Worm (Caenorhabditis elegans) whole organism, late embryonic: ENCODE data around the gene F11A10.6.

Experiments
- T23F11.4 ChIP-seq: fragments of 200-800 bp; sonication (Bioruptor generic); optimal IDR thresholded peaks from 2 replicates; lab custom pipeline; 2018; ENCODE audit warnings: mild to moderate bottlenecking, missing genetic modification characterization, missing compliant biosample characterization
- Y22D7AL.16 ChIP-seq: sonication (generic microtip); optimal IDR thresholded peaks from 2 replicates; lab custom pipeline; 2016; ENCODE audit warnings: missing genetic modification characterization, missing compliant biosample characterization
- ahr-1 ChIP-seq: sonication (generic microtip); optimal IDR thresholded peaks from 2 replicates; lab custom pipeline; 2016; ENCODE audit warnings: missing genetic modification characterization, missing compliant biosample characterization
- ceh-9 ChIP-seq: sonication (generic microtip); optimal IDR thresholded peaks from 2 replicates; lab custom pipeline; 2016; ENCODE audit warnings: mild to moderate bottlenecking, missing genetic modification characterization, inconsistent platforms, missing compliant biosample characterization
- fkh-10 ChIP-seq: fragments of 150-350 bp; optimal IDR thresholded peaks from 2 replicates; lab custom pipeline; 2014; ENCODE audit warnings: missing biosample characterization, missing genetic modification reagents, missing genetic modification characterization
- hlh-15 ChIP-seq: sonication (generic microtip); optimal IDR thresholded peaks from 2 replicates; lab custom pipeline; 2016; ENCODE audit warnings: missing genetic modification characterization, missing compliant biosample characterization
- nfya-1 ChIP-seq: sonication (generic microtip); optimal IDR thresholded peaks from 2 replicates; lab custom pipeline; 2017; ENCODE audit warnings: missing genetic modification characterization, mild to moderate bottlenecking, missing compliant biosample characterization, antibody characterized with exemption, moderate library complexity
- nhr-232 ChIP-seq: sonication (generic microtip); optimal IDR thresholded peaks from 2 replicates; lab custom pipeline; 2016; ENCODE audit warnings: missing genetic modification characterization, missing compliant biosample characterization
- pax-1 ChIP-seq: fragments of 150-350 bp; optimal IDR thresholded peaks from 2 replicates; lab custom pipeline; 2014; ENCODE audit warnings: missing biosample characterization, missing genetic modification characterization

DNA sequence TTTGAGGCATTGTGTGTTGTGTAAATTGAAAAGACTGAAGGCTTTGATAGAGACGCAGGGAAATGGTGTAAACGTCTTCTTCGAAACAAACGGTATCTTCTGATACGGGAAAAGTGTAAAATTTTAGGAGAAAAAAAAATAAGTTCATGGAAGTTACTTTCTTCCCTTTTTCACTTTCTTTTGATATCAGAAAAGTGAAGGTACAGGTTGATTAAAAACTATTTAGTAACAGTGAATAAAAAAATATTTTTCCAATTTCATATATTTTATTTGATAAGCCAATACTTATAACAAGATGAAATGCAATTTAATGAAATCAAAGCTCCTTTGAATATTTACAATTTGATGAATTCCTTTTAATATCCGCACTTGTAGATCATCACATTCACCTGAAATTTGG lies 20.9 kb upstream of the F11A10.6 start, which contains the start of gene col-129:
- TF ChIP-seq hlh-15 (tag; lab: Kevin White, UChicago) (no peak), ceh-9 (no peak), nhr-232 (tag; lab: Kevin White, UChicago) (no peak), pax-1 (tag; lab: Kevin White, UChicago) (no peak), T23F11.4 (GFP tag; lab: Kevin White, UChicago) (no peak), Y22D7AL.16 (no peak), fkh-10 (GFP tag; lab: Kevin White, UChicago) (no peak), ahr-1 (tag; lab: Kevin White, UChicago) (no peak), nfya-1 (tag; lab: Kevin White, UChicago) (no peak)
